Fruit fly (Drosophila melanogaster) whole organism, embryonic: Measurements from ENCODE around the gene yellow-e2.

Source experiments
- Bteb2 ChIP-seq: fragments of 200-800 bp; sonication (Bioruptor generic); optimal IDR thresholded peaks from 2 replicates; lab custom pipeline; 2016; ENCODE audit warnings: missing biosample characterization, missing genetic modification characterization
- CG10267 ChIP-seq: fragments of 200-800 bp; sonication (Bioruptor generic); optimal IDR thresholded peaks from 2 replicates; lab custom pipeline; 2018; ENCODE audit warnings: missing biosample characterization, mild to moderate bottlenecking, missing genetic modification characterization, moderate library complexity
- CG10565 ChIP-seq: fragments of 200-800 bp; sonication (Bioruptor generic); optimal IDR thresholded peaks from 3 replicates; lab custom pipeline; 2016; ENCODE audit warnings: missing biosample characterization, mild to moderate bottlenecking, missing genetic modification characterization
- CG11093 ChIP-seq: fragments of 200-800 bp; sonication (Bioruptor generic); IDR thresholded peaks from 3 replicates; pipeline ENCODE4 v1.3.6; 2022; ENCODE audit warnings: missing biosample characterization, missing genetic modification characterization
- CG11456 ChIP-seq: fragments of 200-800 bp; sonication (Bioruptor generic); IDR thresholded peaks from 3 replicates; pipeline ENCODE4 v1.3.6; 2022; ENCODE audit warnings: missing biosample characterization, missing genetic modification characterization
- CG13123 ChIP-seq: fragments of 200-800 bp; sonication (Bioruptor generic); optimal IDR thresholded peaks from 2 replicates; lab custom pipeline; 2016; ENCODE audit warnings: missing biosample characterization, missing genetic modification characterization
- CG13424 ChIP-seq: fragments of 200-800 bp; sonication (Bioruptor generic); optimal IDR thresholded peaks from 2 replicates; lab custom pipeline; 2019; ENCODE audit warnings: missing biosample characterization, mild to moderate bottlenecking, missing genetic modification characterization, moderate library complexity
- CG16779 ChIP-seq: fragments of 200-800 bp; sonication (Bioruptor generic); IDR thresholded peaks from 2 replicates; pipeline ENCODE4 v1.3.6; 2022; ENCODE audit warnings: missing biosample characterization, missing genetic modification characterization
- CG17829 ChIP-seq: fragments of 200-800 bp; optimal IDR thresholded peaks from 2 replicates; lab custom pipeline; 2019; ENCODE audit warnings: missing biosample characterization, mild to moderate bottlenecking, missing genetic modification characterization, moderate library complexity
- CG1792 ChIP-seq: fragments of 200-800 bp; sonication (Bioruptor generic); optimal IDR thresholded peaks from 2 replicates; lab custom pipeline; 2016; ENCODE audit warnings: missing biosample characterization, missing genetic modification characterization
- CG32767 ChIP-seq: fragments of 200-800 bp; sonication (Bioruptor generic); IDR thresholded peaks from 2 replicates; pipeline ENCODE4 v1.3.6; 2022; ENCODE audit warnings: missing biosample characterization, missing genetic modification characterization
- CG4328 ChIP-seq: fragments of 200-800 bp; sonication (Bioruptor generic); optimal IDR thresholded peaks from 3 replicates; lab custom pipeline; 2017; ENCODE audit warnings: missing biosample characterization, missing genetic modification reagents, missing genetic modification characterization
- CG4404 ChIP-seq: fragments of 200-800 bp; sonication (Bioruptor generic); IDR thresholded peaks from 2 replicates; pipeline ENCODE4 v1.3.6; 2022; ENCODE audit warnings: missing biosample characterization, missing genetic modification characterization
- CG4707 ChIP-seq: fragments of 200-800 bp; sonication (Bioruptor generic); optimal IDR thresholded peaks from 2 replicates; lab custom pipeline; 2018; ENCODE audit warnings: missing biosample characterization, mild to moderate bottlenecking, missing genetic modification characterization, moderate library complexity
- CG4820 ChIP-seq: fragments of 200-800 bp; sonication (Bioruptor generic); optimal IDR thresholded peaks from 3 replicates; lab custom pipeline; 2016; ENCODE audit warnings: missing biosample characterization, missing genetic modification characterization
- CG9215 ChIP-seq: fragments of 200-800 bp; sonication (Bioruptor generic); IDR thresholded peaks from 2 replicates; pipeline ENCODE4 v1.3.6; 2022; ENCODE audit warnings: missing biosample characterization, missing genetic modification characterization
- Chrac-16 ChIP-seq: fragments of 200-800 bp; sonication (Bioruptor generic); optimal IDR thresholded peaks from 3 replicates; lab custom pipeline; 2016; ENCODE audit warnings: missing biosample characterization, missing genetic modification characterization
- CoRest ChIP-seq: fragments of 200-800 bp; sonication (Bioruptor generic); optimal IDR thresholded peaks from 3 replicates; lab custom pipeline; 2018; ENCODE audit warnings: missing biosample characterization, mild to moderate bottlenecking, missing genetic modification characterization, moderate library complexity
- D19B ChIP-seq: fragments of 200-800 bp; sonication (Bioruptor generic); optimal IDR thresholded peaks from 2 replicates; lab custom pipeline; 2017; ENCODE audit warnings: missing biosample characterization, mild to moderate bottlenecking, missing genetic modification characterization
- Drgx ChIP-seq: fragments of 200-800 bp; sonication (Bioruptor generic); IDR thresholded peaks from 2 replicates; pipeline ENCODE4 v1.3.6; 2022; ENCODE audit warnings: missing biosample characterization, missing genetic modification characterization
- E2f2 ChIP-seq: fragments of 200-800 bp; sonication (Bioruptor generic); IDR thresholded peaks from 2 replicates; pipeline ENCODE4 v1.3.6; 2022; ENCODE audit warnings: missing biosample characterization, missing genetic modification characterization
- H2.0 ChIP-seq: fragments of 200-800 bp; sonication (Bioruptor generic); IDR thresholded peaks from 2 replicates; pipeline ENCODE4 v1.3.6; 2022; ENCODE audit warnings: missing biosample characterization, missing genetic modification characterization
- Hand ChIP-seq: fragments of 200-800 bp; sonication (Bioruptor generic); optimal IDR thresholded peaks from 2 replicates; lab custom pipeline; 2017; ENCODE audit warnings: mild to moderate bottlenecking, missing biosample characterization, missing genetic modification reagents, missing genetic modification characterization
- Hsf ChIP-seq: fragments of 200-800 bp; sonication (Bioruptor generic); optimal IDR thresholded peaks from 3 replicates; lab custom pipeline; 2016; ENCODE audit warnings: missing biosample characterization, missing genetic modification characterization
- Jarid2 ChIP-seq: fragments of 200-800 bp; sonication (Bioruptor generic); optimal IDR thresholded peaks from 3 replicates; lab custom pipeline; 2017; ENCODE audit warnings: mild to moderate bottlenecking, missing biosample characterization, missing genetic modification reagents, missing genetic modification characterization
- NC2α ChIP-seq: fragments of 200-800 bp; sonication (Bioruptor generic); optimal IDR thresholded peaks from 2 replicates; lab custom pipeline; 2016; ENCODE audit warnings: missing biosample characterization, missing genetic modification characterization
- Sin3A ChIP-seq: fragments of >200 bp; optimal IDR thresholded peaks from 2 replicates; lab custom pipeline; 2018
- TFAM ChIP-seq: fragments of 200-800 bp; sonication (Bioruptor generic); optimal IDR thresholded peaks from 2 replicates; lab custom pipeline; 2017; ENCODE audit warnings: missing biosample characterization, missing genetic modification characterization, inconsistent platforms
- al ChIP-seq: fragments of 200-800 bp; sonication (Bioruptor generic); IDR thresholded peaks from 2 replicates; pipeline ENCODE4 v1.3.6; 2022; ENCODE audit warnings: missing biosample characterization, missing genetic modification characterization
- ara ChIP-seq: fragments of 200-800 bp; sonication (Bioruptor generic); IDR thresholded peaks from 2 replicates; pipeline ENCODE4 v1.3.6; 2022; ENCODE audit warnings: missing biosample characterization, missing genetic modification characterization
- cas ChIP-seq: fragments of 200-800 bp; sonication (Bioruptor generic); IDR thresholded peaks from 2 replicates; pipeline ENCODE4 v1.3.6; 2022; ENCODE audit warnings: missing biosample characterization, missing genetic modification characterization
- dan ChIP-seq: fragments of 200-800 bp; sonication (Bioruptor generic); IDR thresholded peaks from 2 replicates; pipeline ENCODE4 v1.3.6; 2022; ENCODE audit warnings: missing biosample characterization, missing genetic modification characterization
- esg ChIP-seq: fragments of 200-800 bp; sonication (Bioruptor generic); conservative IDR thresholded peaks from 2 replicates; pipeline ENCODE4 v1.3.6; 2022; ENCODE audit warnings: missing biosample characterization, missing genetic modification characterization
- eve ChIP-seq, 2 experiments: fragments of >200 bp; optimal IDR thresholded peaks; 2 replicates each; lab custom pipeline; 2017; ENCODE audit warnings: missing biosample characterization in 2 of 2, missing genetic modification characterization in 2 of 2
- exex ChIP-seq: fragments of 200-800 bp; sonication (Bioruptor generic); optimal IDR thresholded peaks from 4 replicates; lab custom pipeline; 2018; ENCODE audit warnings: missing biosample characterization, mild to moderate bottlenecking, missing genetic modification characterization, moderate library complexity
- fd3F ChIP-seq: fragments of 200-800 bp; sonication (Bioruptor generic); optimal IDR thresholded peaks from 2 replicates; lab custom pipeline; 2018; ENCODE audit warnings: missing biosample characterization, mild to moderate bottlenecking, missing genetic modification characterization, moderate library complexity
- fu2 ChIP-seq: fragments of 200-800 bp; sonication (Bioruptor generic); optimal IDR thresholded peaks from 2 replicates; lab custom pipeline; 2016; ENCODE audit warnings: missing biosample characterization, missing genetic modification characterization
- h ChIP-seq: fragments of >200 bp; optimal IDR thresholded peaks from 2 replicates; lab custom pipeline; 2017
- hth ChIP-seq: fragments of >200 bp; optimal IDR thresholded peaks from 2 replicates; lab custom pipeline; 2017; ENCODE audit warnings: inconsistent platforms
- kni ChIP-seq: fragments of 200-800 bp; sonication (Bioruptor generic); optimal IDR thresholded peaks from 3 replicates; lab custom pipeline; 2017; ENCODE audit warnings: mild to moderate bottlenecking, missing biosample characterization, missing genetic modification reagents, missing genetic modification characterization
- lmd ChIP-seq: fragments of 200-800 bp; sonication (Bioruptor generic); IDR thresholded peaks from 2 replicates; pipeline ENCODE4 v1.3.6; 2022; ENCODE audit warnings: missing biosample characterization, missing genetic modification characterization
- nom ChIP-seq: fragments of 200-800 bp; sonication (Bioruptor generic); optimal IDR thresholded peaks from 2 replicates; lab custom pipeline; 2017; ENCODE audit warnings: missing biosample characterization, missing genetic modification characterization, mild to moderate bottlenecking, moderate library complexity, missing genetic modification reagents
- peb ChIP-seq: fragments of 200-800 bp; sonication (Bioruptor generic); IDR thresholded peaks from 2 replicates; pipeline ENCODE4 v1.3.6; 2022; ENCODE audit warnings: missing biosample characterization, missing genetic modification characterization
- pita ChIP-seq: fragments of 200-800 bp; sonication (Bioruptor generic); optimal IDR thresholded peaks from 2 replicates; lab custom pipeline; 2017; ENCODE audit warnings: missing biosample characterization, mild to moderate bottlenecking, missing genetic modification characterization
- sc ChIP-seq, 3 experiments: fragments of >200 bp in 2 of 3; fragments of 200-800 bp in 1 of 3; sonication (Bioruptor generic) in 1 of 3; optimal IDR thresholded peaks; 2 replicates in 2 of 3; 3 replicates in 1 of 3; lab custom pipeline; 2017; ENCODE audit warnings: mild to moderate bottlenecking in 1 of 3, missing biosample characterization in 1 of 3, missing genetic modification characterization in 1 of 3, missing genetic modification reagents in 1 of 3
- sens ChIP-seq: fragments of 200-800 bp; sonication (Bioruptor generic); peaks from one replicate; lab custom pipeline; 2016; ENCODE audit warnings: missing biosample characterization, missing genetic modification characterization
- slbo ChIP-seq: fragments of 200-800 bp; sonication (Bioruptor generic); IDR thresholded peaks from 2 replicates; pipeline ENCODE4 v1.3.6; 2022; ENCODE audit warnings: missing biosample characterization, missing genetic modification characterization
- slou ChIP-seq: fragments of 200-800 bp; sonication (Bioruptor generic); optimal IDR thresholded peaks from 3 replicates; lab custom pipeline; 2016; ENCODE audit warnings: missing biosample characterization, missing genetic modification characterization
- ssp ChIP-seq: fragments of 200-800 bp; sonication (Bioruptor generic); IDR thresholded peaks from 2 replicates; pipeline ENCODE4 v1.3.6; 2022; ENCODE audit warnings: missing biosample characterization, missing genetic modification characterization
- sug ChIP-seq: fragments of 200-800 bp; optimal IDR thresholded peaks from 2 replicates; lab custom pipeline; 2019; ENCODE audit warnings: missing biosample characterization, mild to moderate bottlenecking, missing genetic modification characterization, moderate library complexity
- unpg ChIP-seq: fragments of 200-800 bp; sonication (Bioruptor generic); optimal IDR thresholded peaks from 3 replicates; lab custom pipeline; 2018; ENCODE audit warnings: missing biosample characterization, mild to moderate bottlenecking, missing genetic modification characterization, moderate library complexity
- vnd ChIP-seq: fragments of 200-800 bp; sonication (Bioruptor generic); IDR thresholded peaks from 3 replicates; pipeline ENCODE4 v1.3.6; 2022; ENCODE audit warnings: missing biosample characterization, missing genetic modification characterization; ENCODE audit not compliant: partially characterized antibody

Gene yellow-e2

DNA sequence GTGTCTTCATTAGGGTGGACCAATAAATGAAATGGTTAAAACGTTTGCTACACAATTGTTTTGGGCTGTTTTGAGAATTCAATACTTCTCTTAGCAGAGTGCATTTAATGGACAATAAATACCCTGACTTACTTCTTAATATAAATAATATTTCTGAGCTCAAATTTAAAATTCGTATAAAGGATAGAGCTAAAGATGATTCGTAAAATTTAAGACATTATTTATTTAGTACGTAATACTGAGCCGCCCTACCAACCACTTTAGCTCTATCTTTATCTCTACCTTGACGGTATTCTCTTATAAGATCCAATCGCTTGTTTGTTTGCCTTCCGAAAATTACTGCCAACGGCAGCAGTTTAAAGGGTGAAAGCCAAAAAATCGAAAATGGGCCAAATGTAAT is 26.8 kb upstream of the yellow-e2 start (continued):
- TF ChIP-seq sc (optimal IDR thresholded peaks at IDR 0.05; lab: Kevin White, UChicago), result no peak
- peak; percentile 64 for TF ChIP-seq sc (GFP tag; optimal IDR thresholded peaks at IDR 0.05; lab: Kevin White, UChicago)
- TF ChIP-seq hth (lab: Kevin White, UChicago), result no peak
- TF ChIP-seq sug (tag; lab: Kevin White, UChicago), result peak; percentile 67
- 0 out of 2 replicates have a peak, but pooled peaks have one; percentile 35 for TF ChIP-seq CG4404 (GFP tag; lab: Robert Waterston, UW)
- no peak for TF ChIP-seq pita (GFP tag; lab: Kevin White, UChicago)
- TF ChIP-seq CG11093 (GFP tag; lab: Robert Waterston, UW), result no peak
- peak; percentile 79 for TF ChIP-seq CG4707
- TF ChIP-seq sens (GFP tag; lab: Kevin White, UChicago), result peak; percentile 97
- TF ChIP-seq CG4328, result peak; percentile 16
- no peak for TF ChIP-seq vnd (GFP tag; lab: Robert Waterston, UW)
- TF ChIP-seq CG10267 (tag; lab: Kevin White, UChicago), result peak; percentile 75
- no peak for TF ChIP-seq TFAM
- peak; percentile 87 for TF ChIP-seq CG17829 (tag; lab: Kevin White, UChicago)
- peak; percentile 93 for TF ChIP-seq CG13424 (tag; lab: Kevin White, UChicago)
- peak; percentile 84 for TF ChIP-seq Hsf (GFP tag; lab: Kevin White, UChicago)
- TF ChIP-seq CoRest (tag; lab: Kevin White, UChicago), result peak; percentile 89
- peak; percentile 13 for TF ChIP-seq slou (GFP tag; lab: Kevin White, UChicago)
- TF ChIP-seq nom, result peak; percentile 54
- no peak for TF ChIP-seq peb (GFP tag; lab: Robert Waterston, UW)
- TF ChIP-seq CG16779 (GFP tag; lab: Robert Waterston, UW), result no peak
- TF ChIP-seq unpg (GFP tag; lab: Kevin White, UChicago), result peak; percentile 93
- peak; percentile 71 for TF ChIP-seq ara (GFP tag; lab: Robert Waterston, UW)
- peak; percentile 90 for TF ChIP-seq CG32767 (GFP tag; lab: Robert Waterston, UW)
- no peak for TF ChIP-seq dan (GFP tag; lab: Robert Waterston, UW)
- no peak for TF ChIP-seq CG1792 (GFP tag; lab: Kevin White, UChicago)
- TF ChIP-seq fd3F (GFP tag; lab: Kevin White, UChicago), result peak; percentile 91
- no peak for TF ChIP-seq CG10565 (GFP tag; lab: Kevin White, UChicago)
- peak; percentile 27 for TF ChIP-seq CG13123 (GFP tag; lab: Kevin White, UChicago)
- peak; percentile 74 for TF ChIP-seq lmd (GFP tag; lab: Robert Waterston, UW)
- TF ChIP-seq Drgx (GFP tag; lab: Robert Waterston, UW), result peak; percentile 82
- peak; percentile 83 for TF ChIP-seq H2.0
- TF ChIP-seq Bteb2 (GFP tag; lab: Kevin White, UChicago), result peak; percentile 73
- no peak for TF ChIP-seq NC2α
- TF ChIP-seq kni (GFP tag; lab: Kevin White, UChicago), result no peak
- peak; percentile 73 for TF ChIP-seq Chrac-16
- TF ChIP-seq Sin3A (lab: Kevin White, UChicago), result no peak
- TF ChIP-seq h (lab: Kevin White, UChicago), result no peak
- peak; percentile 22 for TF ChIP-seq exex (tag; lab: Kevin White, UChicago)
- peak; percentile 79 for TF ChIP-seq esg
- TF ChIP-seq CG11456 (GFP tag; lab: Robert Waterston, UW), result 0 out of 3 replicates have a peak, but pooled peaks have one; percentile 40
- peak; percentile 20 for TF ChIP-seq fu2 (GFP tag; lab: Kevin White, UChicago)
- TF ChIP-seq cas, result peak; percentile 37; the same call in 1 of the 2 replicates
- TF ChIP-seq Jarid2, result peak; percentile 2
- TF ChIP-seq al (GFP tag; lab: Robert Waterston, UW), result peak; percentile 55
- peak; percentile 39; the same call in 1 of the 2 replicates for TF ChIP-seq CG9215
- TF ChIP-seq E2f2 (GFP tag; lab: Robert Waterston, UW), result peak; percentile 62
- no peak; the same call in 1 of the 2 replicates for TF ChIP-seq ssp
- peak; percentile 60 for TF ChIP-seq Hand (GFP tag; lab: Kevin White, UChicago)
- peak; percentile 78 for TF ChIP-seq slbo (GFP tag; lab: Robert Waterston, UW)
- TF ChIP-seq D19B, result peak; percentile 47
- TF ChIP-seq CG4820 (GFP tag; lab: Kevin White, UChicago), result peak; percentile 57
- TF ChIP-seq eve (GFP tag; optimal IDR thresholded peaks at IDR 0.05; lab: Kevin White, UChicago), result no peak
